Worm (Caenorhabditis elegans): Measurements from ENCODE around the gene ceh-84.
"Not testable (repeated sequence)": the region's sequence is repeated elsewhere in the genome, so short reads cannot be mapped to it uniquely, and the experiment has no call there.

Gene ceh-84

ce11 chrII:2032282-2032681, 31.7 kb upstream of the ceh-84 start, which contains the start of gene btb-4:
Gene btb-4 (plus strand): TSS chrII:2032316.
- TF ChIP-seq R02D3.7, lsy-12, ztf-4 (tag; optimal IDR thresholded peaks at IDR 0.05): not testable (repeated sequence)

ce11 chrII:2031852-2032251, 31.2 kb upstream of the ceh-84 start, which contains the start of gene bath-5:
Gene bath-5 (minus strand): TSS chrII:2031952.
- TF ChIP-seq ceh-28 (tag; optimal IDR thresholded peaks at IDR 0.05), result no peak
- TF ChIP-seq snpc-4 (tag; optimal IDR thresholded peaks at IDR 0.05), result no peak
- TF ChIP-seq nhr-11 (tag; optimal IDR thresholded peaks at IDR 0.05), result no peak

ce11 chrII:2030367-2030766, 29.7 kb upstream of the ceh-84 start, which contains the start of gene bath-3:
Gene bath-3 (minus strand): TSS chrII:2030467.
- TF ChIP-seq eor-1 (tag; optimal IDR thresholded peaks at IDR 0.05) (no peak), mdl-1 (tag; optimal IDR thresholded peaks at IDR 0.05) (no peak), zag-1 (tag; optimal IDR thresholded peaks at IDR 0.05) (no peak), nhr-67 (tag; optimal IDR thresholded peaks at IDR 0.05) (no peak), jun-1 (tag; optimal IDR thresholded peaks at IDR 0.05) (no peak), nhr-23 (tag; optimal IDR thresholded peaks at IDR 0.05) (no peak), snpc-4 (tag; optimal IDR thresholded peaks at IDR 0.05) (no peak), ztf-4 (tag; optimal IDR thresholded peaks at IDR 0.05) (no peak), elt-1 (tag; optimal IDR thresholded peaks at IDR 0.05) (no peak), R02D3.7 (tag; optimal IDR thresholded peaks at IDR 0.05) (no peak), lsy-12 (tag; optimal IDR thresholded peaks at IDR 0.05) (no peak), sea-2 (GFP tag; optimal IDR thresholded peaks at IDR 0.05) (no peak)

- TF ChIP-seq mdl-1 (tag; optimal IDR thresholded peaks at IDR 0.05) (no peak), mml-1 (tag; optimal IDR thresholded peaks at IDR 0.05) (no peak), lin-15B (tag; optimal IDR thresholded peaks at IDR 0.05) (no peak), nhr-76 (tag; optimal IDR thresholded peaks at IDR 0.05) (no peak), nhr-28 (tag; optimal IDR thresholded peaks at IDR 0.05) (no peak), ceh-82 (tag; optimal IDR thresholded peaks at IDR 0.05) (no peak), ztf-11 (tag; optimal IDR thresholded peaks at IDR 0.05) (no peak), nhr-77 (tag; optimal IDR thresholded peaks at IDR 0.05) (no peak), ama-1 (optimal IDR thresholded peaks at IDR 0.05) (no peak), elt-2 (tag; optimal IDR thresholded peaks at IDR 0.05) (no peak), lin-39 (tag; optimal IDR thresholded peaks at IDR 0.05) (no peak), nhr-25 (tag; optimal IDR thresholded peaks at IDR 0.05) (no peak), lsy-12 (tag; optimal IDR thresholded peaks at IDR 0.05) (no peak), nhr-11 (tag; optimal IDR thresholded peaks at IDR 0.05) (no peak), fkh-10 (GFP tag; optimal IDR thresholded peaks at IDR 0.05) (no peak), ceh-28 (tag; optimal IDR thresholded peaks at IDR 0.05) (no peak), ceh-16 (tag; optimal IDR thresholded peaks at IDR 0.05) (no peak), unc-62 (GFP tag; optimal IDR thresholded peaks at IDR 0.05) (no peak)
Observed at ce11 chrII:2028712-2029111, 28.1 kb upstream of the ceh-84 start, which contains the start of gene bath-1. Gene bath-1 (minus strand): TSS chrII:2028812.

- no peak for TF ChIP-seq nhr-23 (tag; optimal IDR thresholded peaks at IDR 0.05)
- no peak for TF ChIP-seq unc-39 (tag; optimal IDR thresholded peaks at IDR 0.05)
- no peak for TF ChIP-seq pqm-1 (tag; optimal IDR thresholded peaks at IDR 0.05)
- no peak for TF ChIP-seq nhr-11 (tag; optimal IDR thresholded peaks at IDR 0.05)
- no peak for TF ChIP-seq ceh-82 (tag; optimal IDR thresholded peaks at IDR 0.05)
- no peak for TF ChIP-seq nhr-12 (tag; optimal IDR thresholded peaks at IDR 0.05)
- no peak for TF ChIP-seq nhr-237 (tag; optimal IDR thresholded peaks at IDR 0.05)
- no peak for TF ChIP-seq fkh-10 (GFP tag; optimal IDR thresholded peaks at IDR 0.05)
- no peak for TF ChIP-seq fkh-2 (tag; optimal IDR thresholded peaks at IDR 0.05)
- no peak for TF ChIP-seq ceh-9 (tag; optimal IDR thresholded peaks at IDR 0.05)
Observed at ce11 chrII:2026525-2026924, 25.9 kb upstream of the ceh-84 start, which contains the start of gene bath-21. Gene bath-21 (minus strand): TSS chrII:2026625.

- TF ChIP-seq mml-1, lin-15B, nhr-25 (tag; optimal IDR thresholded peaks at IDR 0.05): not testable (repeated sequence)
Observed at ce11 chrII:2023514-2023913, 22.9 kb upstream of the ceh-84 start, which contains the start of gene cya-2. Gene cya-2 (minus strand): TSS chrII:2023614.

Measured in whole organism, L3 larva.